Fruit fly (Drosophila melanogaster): Measurements from ENCODE around the gene CG10958.

CG10958 gene

DNA sequence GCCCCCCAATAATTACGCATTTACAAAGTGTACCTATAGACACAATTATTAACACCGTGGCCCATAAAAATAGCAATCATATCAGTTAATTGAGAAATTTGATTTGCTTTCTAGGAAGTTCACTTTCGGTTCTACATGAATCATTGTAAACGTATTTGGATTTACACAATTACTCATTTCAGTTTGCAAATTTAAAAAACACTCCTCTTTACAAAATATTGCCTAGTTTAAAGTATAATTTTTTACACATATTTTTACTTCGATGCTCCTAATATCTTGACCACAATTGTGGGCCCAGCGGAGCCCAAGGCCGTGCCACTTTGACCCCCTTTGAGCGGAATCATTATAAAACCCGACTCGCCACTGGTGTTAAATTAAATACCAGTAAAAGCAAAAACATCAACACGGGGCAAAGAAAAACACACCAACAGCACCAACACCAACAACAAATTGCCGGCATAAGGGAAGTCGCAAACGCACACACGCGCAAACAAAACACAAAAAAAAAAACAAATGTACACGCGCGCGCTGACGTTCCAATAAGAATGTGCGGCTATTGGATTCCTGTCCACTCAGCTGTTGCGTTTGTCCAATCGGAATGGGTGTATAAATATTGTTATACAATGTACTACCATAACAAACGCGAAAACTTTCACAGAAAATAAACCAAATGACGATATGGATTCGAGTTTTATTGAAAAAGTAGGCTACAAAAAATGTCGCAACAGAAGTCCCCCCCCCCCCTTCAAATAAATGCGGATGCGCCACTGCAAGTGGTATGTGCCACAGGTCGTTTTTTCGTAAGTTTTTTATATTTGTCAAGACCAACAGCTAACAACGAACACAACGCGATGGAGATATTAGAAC, 17.4 kb upstream of the CG10958 start (continued):
- TF ChIP-seq sug (tag; optimal IDR thresholded peaks at IDR 0.05) = peak; percentile 75
- TF ChIP-seq eyg (GFP tag; optimal IDR thresholded peaks at IDR 0.05) = peak; percentile 7
- peak; percentile 39 for TF ChIP-seq CG10267 (tag; optimal IDR thresholded peaks at IDR 0.05)
- peak; percentile 48 for TF ChIP-seq B-H2 (GFP tag; optimal IDR thresholded peaks at IDR 0.05)
- peak; percentile 61 for TF ChIP-seq CG14441 (GFP tag; IDR thresholded peaks at IDR 0.05)
- TF ChIP-seq ftz-f1 (GFP tag; optimal IDR thresholded peaks at IDR 0.05) = peak; percentile 65
- peak in 1 of 2 experiments; percentile 19 for TF ChIP-seq Eip74EF (GFP tag; optimal IDR thresholded peaks at IDR 0.05)
- TF ChIP-seq Sin3A (optimal IDR thresholded peaks at IDR 0.05) = no peak
- no peak for TF ChIP-seq CG16813 (GFP tag; IDR thresholded peaks at IDR 0.05; ENCODE audit: partially characterized antibody)
- peak; percentile 78 for TF ChIP-seq NfI (GFP tag; optimal IDR thresholded peaks at IDR 0.05)
- TF ChIP-seq CG14050 (GFP tag; IDR thresholded peaks at IDR 0.05) = peak; percentile 47; the same call in 1 of the 3 replicates
- TF ChIP-seq CG9215 (GFP tag; IDR thresholded peaks at IDR 0.05) = peak; percentile 30; the same call in 1 of the 2 replicates
- peak; percentile 62 for TF ChIP-seq CG17359 (tag; optimal IDR thresholded peaks at IDR 0.05)
- TF ChIP-seq CG18476 (GFP tag; optimal IDR thresholded peaks at IDR 0.05) = peak; percentile 22
- TF ChIP-seq CG1603 (tag; optimal IDR thresholded peaks at IDR 0.05) = peak; percentile 45
- peak; percentile 53 for TF ChIP-seq CG12219 (GFP tag; optimal IDR thresholded peaks at IDR 0.05)
- TF ChIP-seq CG13775 (GFP tag; optimal IDR thresholded peaks at IDR 0.05) = peak; percentile 52
- TF ChIP-seq ash1 (GFP tag; optimal IDR thresholded peaks at IDR 0.05) = no peak
- peak; percentile 35 for TF ChIP-seq CG5180 (GFP tag; optimal IDR thresholded peaks at IDR 0.05)
- TF ChIP-seq zen2 (GFP tag; IDR thresholded peaks at IDR 0.05; ENCODE audit: partially characterized antibody) = no peak
- peak; percentile 42 for TF ChIP-seq Blimp-1 (GFP tag; optimal IDR thresholded peaks at IDR 0.05)
- TF ChIP-seq Mes4 (GFP tag; optimal IDR thresholded peaks at IDR 0.05) = peak; percentile 47
- peak; percentile 24; the same call in 1 of the 2 replicates for TF ChIP-seq chm (GFP tag; IDR thresholded peaks at IDR 0.05)
- TF ChIP-seq CG32767 (GFP tag; IDR thresholded peaks at IDR 0.05) = 0 out of 2 replicates have a peak, but pooled peaks have one; percentile 45
- TF ChIP-seq tx (GFP tag; optimal IDR thresholded peaks at IDR 0.05) = peak; percentile 26
- TF ChIP-seq sima (GFP tag; optimal IDR thresholded peaks at IDR 0.05) = peak; percentile 6
- peak; percentile 18 for TF ChIP-seq ATbp (GFP tag; optimal IDR thresholded peaks at IDR 0.05)
- peak; percentile 3 for TF ChIP-seq Sry-δ (GFP tag; optimal IDR thresholded peaks at IDR 0.05)
- TF ChIP-seq Rx (GFP tag; IDR thresholded peaks at IDR 0.05) = no peak
- TF ChIP-seq esg (GFP tag; conservative IDR thresholded peaks at IDR 0.05) = peak; percentile 64
- peak; percentile 37 for TF ChIP-seq Deaf1 (tag; optimal IDR thresholded peaks at IDR 0.05)
- no peak for TF ChIP-seq fd64A (GFP tag; optimal IDR thresholded peaks at IDR 0.05)
- TF ChIP-seq CG8924 (tag; optimal IDR thresholded peaks at IDR 0.05) = peak; percentile 64
- no peak for TF ChIP-seq CG17186 (GFP tag; optimal IDR thresholded peaks at IDR 0.05)
- peak; percentile 65 for TF ChIP-seq CG13624 (GFP tag; optimal IDR thresholded peaks at IDR 0.05)
- peak; percentile 59 for TF ChIP-seq CG10209 (GFP tag; optimal IDR thresholded peaks at IDR 0.05)
- TF ChIP-seq pita (GFP tag; optimal IDR thresholded peaks at IDR 0.05) = no peak
- TF ChIP-seq CG12744 (GFP tag; optimal IDR thresholded peaks at IDR 0.05) = peak; percentile 57
- peak; percentile 73 for TF ChIP-seq CoRest (tag; optimal IDR thresholded peaks at IDR 0.05)
- peak; percentile 57 for TF ChIP-seq CG17568 (GFP tag; optimal IDR thresholded peaks at IDR 0.05)
- TF ChIP-seq Hand (GFP tag; optimal IDR thresholded peaks at IDR 0.05) = peak; percentile 63
- peak; percentile 85 for TF ChIP-seq lab (GFP tag; optimal IDR thresholded peaks at IDR 0.05)
- peak; percentile 88 for TF ChIP-seq CG11695 (GFP tag; IDR thresholded peaks at IDR 0.05)
- peak; percentile 43; the same call in 1 of the 2 replicates for TF ChIP-seq vvl (GFP tag; IDR thresholded peaks at IDR 0.05)
- 0 out of 2 replicates have a peak, but pooled peaks have one; percentile 32 for TF ChIP-seq CG11247 (GFP tag; IDR thresholded peaks at IDR 0.05)
- TF ChIP-seq Abd-B (GFP tag; optimal IDR thresholded peaks at IDR 0.05) = peak; percentile 56
- TF ChIP-seq Dll (GFP tag; IDR thresholded peaks at IDR 0.05; ENCODE audit: partially characterized antibody) = no peak

Data from whole organism, embryonic.